Fruit fly (Drosophila melanogaster): ENCODE measurements around the gene CG33912.

Gene CG33912

DNA sequence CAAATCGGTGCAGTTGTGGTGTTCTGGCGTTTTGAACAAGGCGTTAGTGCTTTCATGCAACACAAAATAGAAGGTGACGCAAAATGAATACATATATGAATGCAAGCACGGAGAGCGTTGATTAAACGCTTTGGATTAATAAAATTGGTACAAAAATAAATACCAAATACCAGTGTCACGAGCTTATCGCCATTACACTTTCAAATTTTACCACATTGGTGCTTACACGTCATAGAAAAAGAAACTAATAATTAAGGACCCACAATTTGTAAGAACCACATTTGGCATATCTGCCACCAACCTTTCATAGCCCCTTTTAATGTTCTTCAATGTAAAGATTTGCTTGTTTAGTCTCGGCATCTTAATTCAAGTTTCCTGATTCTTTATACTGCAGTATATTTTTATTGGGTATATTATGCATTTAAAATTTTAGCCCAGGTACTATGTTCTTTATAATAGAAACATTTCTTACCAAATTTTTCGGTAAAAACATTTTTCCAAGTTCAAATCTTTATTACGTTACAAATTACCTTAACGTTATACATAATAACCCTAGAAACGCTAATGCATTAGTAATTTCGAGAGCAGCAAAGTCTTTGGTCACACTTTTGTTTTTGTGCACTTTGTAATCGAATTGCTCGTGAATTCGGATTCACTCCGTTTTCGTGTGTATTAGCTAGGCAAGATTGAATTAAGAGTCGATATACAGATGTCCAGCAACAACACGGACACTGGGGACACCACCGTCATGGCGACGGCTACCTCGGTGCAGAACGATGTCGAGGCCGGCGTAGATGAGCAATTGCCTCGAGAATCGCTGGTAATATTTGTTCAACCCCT is 23.0 kb upstream of the CG33912 start, which contains the start of the genes Pex16 and Pex14 (continued):
- peak; percentile 65 for TF ChIP-seq CG10543 (GFP tag; optimal IDR thresholded peaks at IDR 0.05)
- TF ChIP-seq CG6791 (GFP tag; IDR thresholded peaks at IDR 0.05; ENCODE audit: partially characterized antibody), result no peak
- peak; percentile 53 for TF ChIP-seq D19B (GFP tag; optimal IDR thresholded peaks at IDR 0.05)
- TF ChIP-seq CG5245 (GFP tag; optimal IDR thresholded peaks at IDR 0.05), result peak; percentile 47
- no peak for TF ChIP-seq hth (optimal IDR thresholded peaks at IDR 0.05)
- TF ChIP-seq schlank (tag; optimal IDR thresholded peaks at IDR 0.05), result peak; percentile 27
- peak; percentile 15 for TF ChIP-seq trem (tag; optimal IDR thresholded peaks at IDR 0.05)
- TF ChIP-seq CG1602 (GFP tag; optimal IDR thresholded peaks at IDR 0.05), result peak; percentile 77
- no peak for TF ChIP-seq CG12299 (tag; optimal IDR thresholded peaks at IDR 0.05)
- TF ChIP-seq CG2129 (GFP tag; IDR thresholded peaks at IDR 0.05; ENCODE audit: partially characterized antibody), result no peak
- TF ChIP-seq her (GFP tag; optimal IDR thresholded peaks at IDR 0.05), result peak; percentile 66
- TF ChIP-seq dpn (GFP tag; optimal IDR thresholded peaks at IDR 0.05), result peak; percentile 78 to 84
- peak; percentile 60; the same call in 1 of the 2 replicates for TF ChIP-seq Atf6 (GFP tag; IDR thresholded peaks at IDR 0.05)
- peak; percentile 73 for TF ChIP-seq Hr3 (GFP tag; optimal IDR thresholded peaks at IDR 0.05)
- TF ChIP-seq p53 (GFP tag; optimal IDR thresholded peaks at IDR 0.05), result peak; percentile 71
- TF ChIP-seq Taf1 (GFP tag; IDR thresholded peaks at IDR 0.05), result peak; percentile 19; the same call in 1 of the 2 replicates
- no peak for TF ChIP-seq br (optimal IDR thresholded peaks at IDR 0.05)
- peak; percentile 68 for TF ChIP-seq CG7839 (tag; optimal IDR thresholded peaks at IDR 0.05)
- TF ChIP-seq sna (GFP tag; IDR thresholded peaks at IDR 0.05; ENCODE audit: partially characterized antibody), result no peak
- TF ChIP-seq CG7987 (GFP tag; optimal IDR thresholded peaks at IDR 0.05), result no peak
- peak; percentile 38 for TF ChIP-seq ewg (GFP tag; optimal IDR thresholded peaks at IDR 0.05)
- peak; percentile 59 for TF ChIP-seq cato (GFP tag; optimal IDR thresholded peaks at IDR 0.05; ENCODE audit: borderline replicate concordance)
- TF ChIP-seq crc (GFP tag; optimal IDR thresholded peaks at IDR 0.05), result peak; percentile 46
- no peak for TF ChIP-seq CG6765 (GFP tag; optimal IDR thresholded peaks at IDR 0.05)
- TF ChIP-seq B-H2 (GFP tag; optimal IDR thresholded peaks at IDR 0.05), result no peak
- TF ChIP-seq ato (GFP tag; IDR thresholded peaks at IDR 0.05; ENCODE audit: partially characterized antibody), result no peak
- no peak for TF ChIP-seq crol (GFP tag; IDR thresholded peaks at IDR 0.05)
- TF ChIP-seq CG1647 (GFP tag; optimal IDR thresholded peaks at IDR 0.05), result peak; percentile 52
- TF ChIP-seq CG9876 (GFP tag; optimal IDR thresholded peaks at IDR 0.05), result peak; percentile 77
- no peak for TF ChIP-seq Lpt (GFP tag; optimal IDR thresholded peaks at IDR 0.05)
- peak; percentile 81 for TF ChIP-seq MBD-R2 (GFP tag; IDR thresholded peaks at IDR 0.05)
- TF ChIP-seq Side (GFP tag; optimal IDR thresholded peaks at IDR 0.05), result peak; percentile 68
- TF ChIP-seq CG14441 (GFP tag; IDR thresholded peaks at IDR 0.05), result peak; percentile 76
- peak; percentile 68 for TF ChIP-seq CG14014 (GFP tag; IDR thresholded peaks at IDR 0.05)
- TF ChIP-seq CG12391 (tag; optimal IDR thresholded peaks at IDR 0.05), result peak; percentile 79
- peak; percentile 70 for TF ChIP-seq CG13424 (tag; optimal IDR thresholded peaks at IDR 0.05)
- peak; percentile 44 for TF ChIP-seq Sry-δ (GFP tag; optimal IDR thresholded peaks at IDR 0.05)
- peak; percentile 76 for TF ChIP-seq az2 (GFP tag; optimal IDR thresholded peaks at IDR 0.05)
- TF ChIP-seq Hmr (GFP tag; optimal IDR thresholded peaks at IDR 0.05), result no peak
- no peak for TF ChIP-seq CG15601 (tag; optimal IDR thresholded peaks at IDR 0.05)
- no peak for TF ChIP-seq sc (optimal IDR thresholded peaks at IDR 0.05)
- no peak for TF ChIP-seq sc (GFP tag; optimal IDR thresholded peaks at IDR 0.05)
- no peak for TF ChIP-seq nerfin-2 (GFP tag; IDR thresholded peaks at IDR 0.05; ENCODE audit: partially characterized antibody)
- TF ChIP-seq gce (GFP tag; IDR thresholded peaks at IDR 0.05), result peak; percentile 65; the same call in 2 of the 3 replicates
- TF ChIP-seq Deaf1 (tag; optimal IDR thresholded peaks at IDR 0.05), result no peak
- peak; percentile 19 for TF ChIP-seq CG2875 (GFP tag; optimal IDR thresholded peaks at IDR 0.05)
- TF ChIP-seq CG6254 (GFP tag; optimal IDR thresholded peaks at IDR 0.05), result no peak
- TF ChIP-seq CG11456 (GFP tag; IDR thresholded peaks at IDR 0.05), result peak; percentile 85
- peak; percentile 34 for TF ChIP-seq CG17802 (tag; optimal IDR thresholded peaks at IDR 0.05)

All from whole organism, embryonic.